Fruit fly (Drosophila melanogaster): ENCODE data around the gene Nepl8.

Nepl8 gene

dm6 chr2L:16533386-16533773, 45.4 kb downstream of the Nepl8 start (continued):
- TF ChIP-seq ssp (GFP tag; IDR thresholded peaks at IDR 0.05), result 0 out of 2 replicates have a peak, but pooled peaks have one; percentile 1
- no peak for TF ChIP-seq bcd (GFP tag; optimal IDR thresholded peaks at IDR 0.05)
- TF ChIP-seq Hey (tag; optimal IDR thresholded peaks at IDR 0.05), result peak; percentile 44
- peak; percentile 6; the same call in 1 of the 2 replicates for TF ChIP-seq chm (GFP tag; IDR thresholded peaks at IDR 0.05)
- no peak for TF ChIP-seq sim (GFP tag; IDR thresholded peaks at IDR 0.05)
- TF ChIP-seq CG2199 (GFP tag; IDR thresholded peaks at IDR 0.05), result peak; percentile 80; the same call in 1 of the 3 replicates
- no peak for TF ChIP-seq pnt (GFP tag; optimal IDR thresholded peaks at IDR 0.05)
- peak; percentile 76 for TF ChIP-seq CG42726 (GFP tag; IDR thresholded peaks at IDR 0.05; ENCODE audit: partially characterized antibody)
- TF ChIP-seq jumu (GFP tag; optimal IDR thresholded peaks at IDR 0.05), result no peak
- no peak for TF ChIP-seq CG30403 (GFP tag; optimal IDR thresholded peaks at IDR 0.05)
- peak; percentile 99 for TF ChIP-seq CG12769 (tag; optimal IDR thresholded peaks at IDR 0.05)
- no peak for TF ChIP-seq peb (GFP tag; IDR thresholded peaks at IDR 0.05)
- no peak; the same call in 1 of the 2 replicates for TF ChIP-seq GATAe (GFP tag; conservative IDR thresholded peaks at IDR 0.05)
- no peak for TF ChIP-seq CG10979 (tag; optimal IDR thresholded peaks at IDR 0.05)
- TF ChIP-seq CG11247 (GFP tag; IDR thresholded peaks at IDR 0.05), result 0 out of 2 replicates have a peak, but pooled peaks have one; percentile 2
- TF ChIP-seq Stat92E (GFP tag; optimal IDR thresholded peaks at IDR 0.05), result peak in 1 of 3 experiments; percentile 79
- peak; percentile 52 for TF ChIP-seq CG34376 (GFP tag; optimal IDR thresholded peaks at IDR 0.05)
- TF ChIP-seq CG17385 (GFP tag; optimal IDR thresholded peaks at IDR 0.05), result no peak
- no peak for TF ChIP-seq CG2120 (GFP tag; optimal IDR thresholded peaks at IDR 0.05)
- peak; percentile 57; the same call in 2 of the 3 replicates for TF ChIP-seq CG11456 (GFP tag; IDR thresholded peaks at IDR 0.05)
- TF ChIP-seq H2.0 (GFP tag; IDR thresholded peaks at IDR 0.05), result peak; percentile 20; the same call in 1 of the 2 replicates
- no peak for TF ChIP-seq CG31224 (GFP tag; IDR thresholded peaks at IDR 0.05)
- TF ChIP-seq CG32767 (GFP tag; IDR thresholded peaks at IDR 0.05), result no peak
- no peak for TF ChIP-seq CG11560 (tag; IDR thresholded peaks at IDR 0.05)
- no peak for TF ChIP-seq lola (GFP tag; optimal IDR thresholded peaks at IDR 0.05)
- TF ChIP-seq jing (GFP tag; optimal IDR thresholded peaks at IDR 0.05), result no peak
- TF ChIP-seq shn (GFP tag; optimal IDR thresholded peaks at IDR 0.05), result no peak
- TF ChIP-seq pros (GFP tag; optimal IDR thresholded peaks at IDR 0.05), result peak; percentile 60
- no peak for TF ChIP-seq CG1529 (GFP tag; optimal IDR thresholded peaks at IDR 0.05)
- TF ChIP-seq nom (GFP tag; optimal IDR thresholded peaks at IDR 0.05), result peak; percentile 50
- TF ChIP-seq HmgZ (tag; optimal IDR thresholded peaks at IDR 0.05), result peak; percentile 41
- TF ChIP-seq CG15514 (GFP tag; optimal IDR thresholded peaks at IDR 0.05), result peak; percentile 28
- peak; percentile 13 for TF ChIP-seq kay (GFP tag; optimal IDR thresholded peaks at IDR 0.05)
- peak; percentile 3 for TF ChIP-seq CG9817 (tag; optimal IDR thresholded peaks at IDR 0.05)
- no peak for TF ChIP-seq CG33213 (GFP tag; optimal IDR thresholded peaks at IDR 0.05)
- 0 out of 2 replicates have a peak, but pooled peaks have one; percentile 4 for TF ChIP-seq ro (GFP tag; IDR thresholded peaks at IDR 0.05)
- TF ChIP-seq gem (tag; optimal IDR thresholded peaks at IDR 0.05), result no peak
- no peak for TF ChIP-seq wek (GFP tag; optimal IDR thresholded peaks at IDR 0.05)
- peak; percentile 71 for TF ChIP-seq Bgb (GFP tag; IDR thresholded peaks at IDR 0.05; ENCODE audit: partially characterized antibody)
- TF ChIP-seq ato (GFP tag; IDR thresholded peaks at IDR 0.05; ENCODE audit: partially characterized antibody), result peak; percentile 48; the same call in 1 of the 2 replicates
- peak; percentile 73; the same call in 2 of the 3 replicates for TF ChIP-seq Aef1 (GFP tag; IDR thresholded peaks at IDR 0.05)
- TF ChIP-seq wor (GFP tag; IDR thresholded peaks at IDR 0.05), result no peak
- TF ChIP-seq CG31441 (GFP tag; IDR thresholded peaks at IDR 0.05), result 0 out of 2 replicates have a peak, but pooled peaks have one; percentile 22
- TF ChIP-seq crol (GFP tag; IDR thresholded peaks at IDR 0.05), result peak; percentile 100
- TF ChIP-seq pho (GFP tag; optimal IDR thresholded peaks at IDR 0.05), result no peak
- peak; percentile 5; the same call in 1 of the 2 replicates for TF ChIP-seq sob (GFP tag; IDR thresholded peaks at IDR 0.05)
- TF ChIP-seq inv (GFP tag; IDR thresholded peaks at IDR 0.05; ENCODE audit: partially characterized antibody), result peak; percentile 51; the same call in 1 of the 2 replicates
- no peak; the same call in 2 of the 3 replicates for TF ChIP-seq so (GFP tag; IDR thresholded peaks at IDR 0.05)
- 0 out of 2 replicates have a peak, but pooled peaks have one; percentile 8 for TF ChIP-seq CG1024 (GFP tag; IDR thresholded peaks at IDR 0.05)
- no peak for TF ChIP-seq Ssrp (tag; optimal IDR thresholded peaks at IDR 0.05)

All from whole organism, embryonic.